Fruit fly (Drosophila melanogaster) whole organism, embryonic: ENCODE measurements around the gene htt.
A peak's percentile ranks its signal among the peaks of the same experiment; 100 is the strongest.

Source experiments
- Awh ChIP-seq: fragments of 200-800 bp; sonication (Bioruptor generic); IDR thresholded peaks from 2 replicates; pipeline ENCODE4, ENCODE4 v1.3.6; 2022; ENCODE audit warnings: missing biosample characterization, missing genetic modification characterization
- B-H1 ChIP-seq: fragments of 200-800 bp; sonication (Bioruptor generic); IDR thresholded peaks from 3 replicates; pipeline ENCODE4 v1.3.6; 2022; ENCODE audit warnings: missing biosample characterization, missing genetic modification characterization
- CG11093 ChIP-seq: fragments of 200-800 bp; sonication (Bioruptor generic); IDR thresholded peaks from 3 replicates; pipeline ENCODE4 v1.3.6; 2022; ENCODE audit warnings: missing biosample characterization, missing genetic modification characterization
- CG13296 ChIP-seq: fragments of 200-800 bp; sonication (Bioruptor generic); optimal IDR thresholded peaks from 3 replicates; lab custom pipeline; 2018; ENCODE audit warnings: missing biosample characterization, mild to moderate bottlenecking, missing genetic modification characterization
- CG14014 ChIP-seq: fragments of 200-800 bp; sonication (Bioruptor generic); IDR thresholded peaks from 2 replicates; pipeline ENCODE4 v1.3.6; 2022; ENCODE audit warnings: missing biosample characterization, missing genetic modification characterization
- CG15269 ChIP-seq: fragments of 200-800 bp; sonication (Bioruptor generic); optimal IDR thresholded peaks from 2 replicates; lab custom pipeline; 2018; ENCODE audit warnings: missing biosample characterization, mild to moderate bottlenecking, missing genetic modification characterization, moderate library complexity
- CG17359 ChIP-seq: fragments of 200-800 bp; sonication (Bioruptor generic); optimal IDR thresholded peaks from 3 replicates; lab custom pipeline; 2018; ENCODE audit warnings: missing biosample characterization, mild to moderate bottlenecking, missing genetic modification characterization, moderate library complexity
- CG18599 ChIP-seq: fragments of 200-800 bp; sonication (Bioruptor generic); optimal IDR thresholded peaks from 3 replicates; lab custom pipeline; 2017; ENCODE audit warnings: missing biosample characterization, missing genetic modification characterization, mild to moderate bottlenecking, moderate library complexity, missing genetic modification reagents
- CG18619 ChIP-seq: fragments of 200-800 bp; sonication (Bioruptor generic); optimal IDR thresholded peaks from 3 replicates; lab custom pipeline; 2017; ENCODE audit warnings: missing biosample characterization, mild to moderate bottlenecking, missing genetic modification characterization
- CG31224 ChIP-seq: fragments of 200-800 bp; sonication (Bioruptor generic); IDR thresholded peaks from 2 replicates; pipeline ENCODE4 v1.3.6; 2022; ENCODE audit warnings: missing biosample characterization, missing genetic modification characterization
- CG32532 ChIP-seq: fragments of 200-800 bp; sonication (Bioruptor generic); IDR thresholded peaks from 2 replicates; pipeline ENCODE4 v1.3.6; 2022; ENCODE audit warnings: missing biosample characterization, missing genetic modification characterization
- CG32767 ChIP-seq: fragments of 200-800 bp; sonication (Bioruptor generic); IDR thresholded peaks from 2 replicates; pipeline ENCODE4 v1.3.6; 2022; ENCODE audit warnings: missing biosample characterization, missing genetic modification characterization
- CG43689 ChIP-seq: fragments of 200-800 bp; sonication (Bioruptor generic); IDR thresholded peaks from 2 replicates; pipeline ENCODE4 v1.3.6; 2022; ENCODE audit warnings: missing biosample characterization, missing genetic modification characterization
- CG9437 ChIP-seq: fragments of 200-800 bp; sonication (Bioruptor generic); optimal IDR thresholded peaks from 2 replicates; lab custom pipeline; 2018; ENCODE audit warnings: missing biosample characterization, mild to moderate bottlenecking, missing genetic modification characterization
- CG9817 ChIP-seq: fragments of 200-800 bp; sonication (Bioruptor generic); optimal IDR thresholded peaks from 2 replicates; lab custom pipeline; 2018; ENCODE audit warnings: missing biosample characterization, mild to moderate bottlenecking, missing genetic modification characterization, moderate library complexity
- CG9932 ChIP-seq: fragments of 200-800 bp; sonication (Bioruptor generic); IDR thresholded peaks from 2 replicates; pipeline ENCODE4 v1.3.6; 2022; ENCODE audit warnings: missing biosample characterization, missing genetic modification characterization
- Chrac-16 ChIP-seq: fragments of 200-800 bp; sonication (Bioruptor generic); optimal IDR thresholded peaks from 3 replicates; lab custom pipeline; 2016; ENCODE audit warnings: missing biosample characterization, missing genetic modification characterization
- CoRest ChIP-seq: fragments of 200-800 bp; sonication (Bioruptor generic); optimal IDR thresholded peaks from 3 replicates; lab custom pipeline; 2018; ENCODE audit warnings: missing biosample characterization, mild to moderate bottlenecking, missing genetic modification characterization, moderate library complexity
- D19B ChIP-seq: fragments of 200-800 bp; sonication (Bioruptor generic); optimal IDR thresholded peaks from 2 replicates; lab custom pipeline; 2017; ENCODE audit warnings: missing biosample characterization, mild to moderate bottlenecking, missing genetic modification characterization
- E2f2 ChIP-seq: fragments of 200-800 bp; sonication (Bioruptor generic); IDR thresholded peaks from 2 replicates; pipeline ENCODE4 v1.3.6; 2022; ENCODE audit warnings: missing biosample characterization, missing genetic modification characterization
- Eip74EF ChIP-seq, 2 experiments: fragments of 200-800 bp in 1 of 2; fragments of >200 bp in 1 of 2; sonication (Bioruptor generic) in 1 of 2; optimal IDR thresholded peaks; 2 replicates each; lab custom pipeline; 2017 to 2019; ENCODE audit warnings: missing biosample characterization in 2 of 2, missing genetic modification characterization in 2 of 2, mild to moderate bottlenecking in 1 of 2, moderate library complexity in 1 of 2
- H15 ChIP-seq: fragments of 200-800 bp; sonication (Bioruptor generic); IDR thresholded peaks from 3 replicates; pipeline ENCODE4 v1.3.6; 2022; ENCODE audit warnings: missing biosample characterization, missing genetic modification characterization
- HLH3B ChIP-seq: fragments of 200-800 bp; sonication (Bioruptor generic); IDR thresholded peaks from 2 replicates; pipeline ENCODE4 v1.3.6; 2022; ENCODE audit warnings: missing biosample characterization, missing genetic modification characterization
- HmgZ ChIP-seq: fragments of 200-800 bp; sonication (Bioruptor generic); optimal IDR thresholded peaks from 2 replicates; lab custom pipeline; 2018; ENCODE audit warnings: missing biosample characterization, mild to moderate bottlenecking, missing genetic modification characterization
- Hmr ChIP-seq: fragments of 200-800 bp; sonication (Bioruptor generic); optimal IDR thresholded peaks from 3 replicates; lab custom pipeline; 2017; ENCODE audit warnings: mild to moderate bottlenecking, missing biosample characterization, missing genetic modification reagents, missing genetic modification characterization
- Meics ChIP-seq: fragments of 200-800 bp; sonication (Bioruptor generic); optimal IDR thresholded peaks from 2 replicates; lab custom pipeline; 2017; ENCODE audit warnings: missing biosample characterization, mild to moderate bottlenecking, missing genetic modification characterization
- Ssrp ChIP-seq: fragments of 200-800 bp; sonication (Bioruptor generic); optimal IDR thresholded peaks from 2 replicates; lab custom pipeline; 2018; ENCODE audit warnings: missing biosample characterization, mild to moderate bottlenecking, missing genetic modification characterization, moderate library complexity
- Xrp1 ChIP-seq: fragments of 200-800 bp; sonication (Bioruptor generic); IDR thresholded peaks from 2 replicates; pipeline ENCODE4 v1.3.6; 2022; ENCODE audit warnings: missing biosample characterization, missing genetic modification characterization
- ap ChIP-seq: fragments of 200-800 bp; sonication (Bioruptor generic); IDR thresholded peaks from 2 replicates; pipeline ENCODE4 v1.3.6; 2022; ENCODE audit warnings: missing biosample characterization, missing genetic modification characterization
- ase ChIP-seq: fragments of 200-800 bp; sonication (Bioruptor generic); IDR thresholded peaks from 3 replicates; pipeline ENCODE4 v1.3.6; 2022; ENCODE audit warnings: missing biosample characterization, missing genetic modification characterization
- az2 ChIP-seq: fragments of 200-800 bp; sonication (Bioruptor generic); optimal IDR thresholded peaks from 3 replicates; lab custom pipeline; 2016; ENCODE audit warnings: missing biosample characterization, missing genetic modification characterization
- cwo ChIP-seq: fragments of 200-800 bp; sonication (Bioruptor generic); optimal IDR thresholded peaks from 3 replicates; lab custom pipeline; 2017; ENCODE audit warnings: missing biosample characterization, missing genetic modification characterization, mild to moderate bottlenecking, moderate library complexity, missing genetic modification reagents
- danr ChIP-seq: fragments of 200-800 bp; sonication (Bioruptor generic); IDR thresholded peaks from 2 replicates; pipeline ENCODE4 v1.3.6; 2022; ENCODE audit warnings: missing biosample characterization, missing genetic modification characterization
- eve ChIP-seq, 2 experiments: fragments of >200 bp; optimal IDR thresholded peaks; 2 replicates each; lab custom pipeline; 2017; ENCODE audit warnings: missing biosample characterization in 2 of 2, missing genetic modification characterization in 2 of 2
- ewg ChIP-seq: fragments of 200-800 bp; sonication (Bioruptor generic); optimal IDR thresholded peaks from 3 replicates; lab custom pipeline; 2017; ENCODE audit warnings: mild to moderate bottlenecking, missing biosample characterization, missing genetic modification reagents, missing genetic modification characterization
- gem ChIP-seq: fragments of 200-800 bp; sonication (Bioruptor generic); optimal IDR thresholded peaks from 2 replicates; lab custom pipeline; 2019; ENCODE audit warnings: missing biosample characterization, mild to moderate bottlenecking, missing genetic modification characterization, moderate library complexity
- grau ChIP-seq: fragments of 200-800 bp; optimal IDR thresholded peaks from 3 replicates; lab custom pipeline; 2019; ENCODE audit warnings: missing biosample characterization, mild to moderate bottlenecking, missing genetic modification characterization, moderate library complexity
- klu ChIP-seq: fragments of 200-800 bp; sonication (Bioruptor generic); IDR thresholded peaks from 2 replicates; pipeline ENCODE4 v1.3.6; 2022; ENCODE audit warnings: missing biosample characterization, missing genetic modification characterization
- lilli ChIP-seq: fragments of 200-800 bp; sonication (Bioruptor generic); optimal IDR thresholded peaks from 3 replicates; lab custom pipeline; 2016; ENCODE audit warnings: missing biosample characterization, missing genetic modification characterization
- otp ChIP-seq: fragments of 200-800 bp; sonication (Bioruptor generic); IDR thresholded peaks from 3 replicates; pipeline ENCODE4, ENCODE4 v1.3.6; 2022; ENCODE audit warnings: missing biosample characterization, missing genetic modification characterization
- pan ChIP-seq, 4 experiments: fragments of >200 bp in 3 of 4; fragments of 200-800 bp in 1 of 4; sonication (Bioruptor generic) in 1 of 4; optimal IDR thresholded peaks in 3 of 4; IDR thresholded peaks in 1 of 4; 2 replicates each; pipeline versions ENCODE4 v1.3.6 to Lab custom; 2017 to 2022; ENCODE audit warnings: missing biosample characterization in 2 of 4, missing genetic modification characterization in 2 of 4, mixed read lengths in 1 of 4
- pho ChIP-seq: fragments of 200-800 bp; sonication (Bioruptor generic); optimal IDR thresholded peaks from 2 replicates; lab custom pipeline; 2016; ENCODE audit warnings: missing biosample characterization, missing genetic modification characterization
- sens ChIP-seq: fragments of 200-800 bp; sonication (Bioruptor generic); peaks from one replicate; lab custom pipeline; 2016; ENCODE audit warnings: missing biosample characterization, missing genetic modification characterization
- shn ChIP-seq: fragments of 200-800 bp; sonication (Bioruptor generic); optimal IDR thresholded peaks from 3 replicates; lab custom pipeline; 2016; ENCODE audit warnings: missing biosample characterization, missing genetic modification characterization
- slou ChIP-seq: fragments of 200-800 bp; sonication (Bioruptor generic); optimal IDR thresholded peaks from 3 replicates; lab custom pipeline; 2016; ENCODE audit warnings: missing biosample characterization, missing genetic modification characterization
- so ChIP-seq: fragments of 200-800 bp; sonication (Bioruptor generic); IDR thresholded peaks from 3 replicates; pipeline ENCODE4 v1.3.6; 2022; ENCODE audit warnings: missing biosample characterization, missing genetic modification characterization
- sqz ChIP-seq: fragments of 200-800 bp; sonication (Bioruptor generic); optimal IDR thresholded peaks from 3 replicates; lab custom pipeline; 2018; ENCODE audit warnings: missing biosample characterization, mild to moderate bottlenecking, missing genetic modification characterization
- wdn ChIP-seq: fragments of 200-800 bp; sonication (Bioruptor generic); IDR thresholded peaks from 2 replicates; pipeline ENCODE4 v1.3.6; 2022; ENCODE audit warnings: missing biosample characterization, missing genetic modification characterization
- zfh2 ChIP-seq: fragments of 200-800 bp; sonication (Bioruptor generic); optimal IDR thresholded peaks from 2 replicates; lab custom pipeline; 2016; ENCODE audit warnings: missing biosample characterization, missing genetic modification characterization

htt gene

dm6 chr3R:28676870-28677526 is 19.0 kb upstream of the htt start (continued):
- TF ChIP-seq wdn (GFP tag; lab: Robert Waterston, UW) (0 out of 2 replicates have a peak, but pooled peaks have one; percentile 11), CG11093 (GFP tag; lab: Robert Waterston, UW) (peak; percentile 48; the same call in 1 of the 3 replicates), CoRest (tag; lab: Kevin White, UChicago) (peak; percentile 62), CG18619 (GFP tag; lab: Kevin White, UChicago) (peak; percentile 18), D19B (GFP tag; lab: Kevin White, UChicago) (peak; percentile 14), CG9932 (GFP tag; lab: Robert Waterston, UW) (peak; percentile 71), Xrp1 (GFP tag; lab: Robert Waterston, UW) (peak; percentile 43; the same call in 1 of the 2 replicates), CG13296 (GFP tag; lab: Kevin White, UChicago) (peak; percentile 68), CG9437 (GFP tag; lab: Kevin White, UChicago) (no peak), eve (GFP tag; optimal IDR thresholded peaks at IDR 0.05; lab: Kevin White, UChicago) (peak in 1 of 2 experiments; percentile 37), Meics (GFP tag; lab: Kevin White, UChicago) (peak; percentile 65), pan (optimal IDR thresholded peaks at IDR 0.05; lab: Kevin White, UChicago) (no peak), pan (GFP tag; optimal IDR thresholded peaks at IDR 0.05 in 1 of 2, IDR thresholded peaks at IDR 0.05 in 1 of 2) (peak in 1 of 2 experiments; percentile 80), so (GFP tag; lab: Robert Waterston, UW) (peak; percentile 41; the same call in 1 of the 3 replicates), CG15269 (tag; lab: Kevin White, UChicago) (peak; percentile 85), ap (GFP tag; lab: Robert Waterston, UW) (0 out of 2 replicates have a peak, but pooled peaks have one; percentile 6), az2 (peak; percentile 20), otp (GFP tag; lab: Robert Waterston, UW) (no peak), ase (GFP tag; lab: Robert Waterston, UW) (peak; percentile 63; the same call in 2 of the 3 replicates), zfh2 (GFP tag; lab: Kevin White, UChicago) (peak; percentile 40), H15 (GFP tag; lab: Robert Waterston, UW) (peak; percentile 71), Chrac-16 (peak; percentile 27), HmgZ (tag; lab: Kevin White, UChicago) (peak; percentile 25), Hmr (peak; percentile 37), ewg (GFP tag; lab: Kevin White, UChicago) (peak; percentile 1), E2f2 (peak; percentile 12; the same call in 1 of the 2 replicates), CG18599 (GFP tag; lab: Kevin White, UChicago) (peak; percentile 63), CG31224 (GFP tag; lab: Robert Waterston, UW) (no peak), klu (0 out of 2 replicates have a peak, but pooled peaks have one; percentile 14), CG32532 (peak; percentile 76), Awh (GFP tag; lab: Robert Waterston, UW) (peak; percentile 57), Eip74EF (GFP tag; optimal IDR thresholded peaks at IDR 0.05; lab: Kevin White, UChicago) (peak in 1 of 2 experiments; percentile 93), B-H1 (GFP tag; lab: Robert Waterston, UW) (peak; percentile 45; the same call in 2 of the 3 replicates), pho (GFP tag; lab: Kevin White, UChicago) (no peak), CG9817 (tag; lab: Kevin White, UChicago) (peak; percentile 59), gem (tag; lab: Kevin White, UChicago) (peak; percentile 76), sens (GFP tag; lab: Kevin White, UChicago) (peak; percentile 80), sqz (GFP tag; lab: Kevin White, UChicago) (no peak), shn (GFP tag; lab: Kevin White, UChicago) (no peak), CG14014 (GFP tag; lab: Robert Waterston, UW) (peak; percentile 74), danr (GFP tag; lab: Robert Waterston, UW) (peak; percentile 42; the same call in 1 of the 2 replicates), CG43689 (peak; percentile 65), slou (GFP tag; lab: Kevin White, UChicago) (peak; percentile 36), grau (tag; lab: Kevin White, UChicago) (peak; percentile 68), CG32767 (0 out of 2 replicates have a peak, but pooled peaks have one; percentile 33), lilli (peak; percentile 67), cwo (GFP tag; lab: Kevin White, UChicago) (peak; percentile 24), Ssrp (peak; percentile 13), HLH3B (GFP tag; lab: Robert Waterston, UW) (peak; percentile 64), CG17359 (tag; lab: Kevin White, UChicago) (peak; percentile 53)
